Worm (Caenorhabditis elegans) whole organism, late embryonic: Measurements from ENCODE around the gene F08G2.4.

Experiments
- ceh-48 ChIP-seq: sonication (generic microtip); optimal IDR thresholded peaks from 2 replicates; lab custom pipeline; 2016; ENCODE audit warnings: missing genetic modification characterization, inconsistent platforms, missing compliant biosample characterization
- nhr-232 ChIP-seq: sonication (generic microtip); optimal IDR thresholded peaks from 2 replicates; lab custom pipeline; 2016; ENCODE audit warnings: missing genetic modification characterization, missing compliant biosample characterization
- pag-3 ChIP-seq: sonication (generic microtip); optimal IDR thresholded peaks from 2 replicates; lab custom pipeline; 2016; ENCODE audit warnings: missing compliant biosample characterization, missing genetic modification characterization, borderline replicate concordance
- pat-9 ChIP-seq: fragments of 200-800 bp; sonication (Bioruptor generic); optimal IDR thresholded peaks from 2 replicates; lab custom pipeline; 2018; ENCODE audit warnings: mild to moderate bottlenecking, missing genetic modification characterization, moderate library complexity, missing compliant biosample characterization
- sox-2 ChIP-seq: fragments of 200-800 bp; sonication (Bioruptor generic); IDR thresholded peaks from 2 replicates; pipeline ENCODE4 v1.3.6; 2022; ENCODE audit warnings: missing genetic modification reagents, missing genetic modification characterization, missing compliant biosample characterization

ce11 chrII:13846018-13846417 lies 15.6 kb downstream of the F08G2.4 start:
- no peak for TF ChIP-seq nhr-232 (tag; lab: Kevin White, UChicago)
- TF ChIP-seq ceh-48 (tag; lab: Kevin White, UChicago), result no peak
- TF ChIP-seq pag-3, result no peak
- TF ChIP-seq pat-9, result no peak
- TF ChIP-seq sox-2, result no peak
